Worm (Caenorhabditis elegans) whole organism, late embryonic: Measurements from ENCODE around the gene F56C3.4.

ENCODE experiments used
- C38D4.7 ChIP-seq: fragments of 200-800 bp; sonication (Bioruptor generic); optimal IDR thresholded peaks from 2 replicates; lab custom pipeline; 2018; ENCODE audit warnings: mild to moderate bottlenecking, missing genetic modification characterization, moderate library complexity, missing compliant biosample characterization
- K09A11.1 ChIP-seq: sonication (generic microtip); optimal IDR thresholded peaks from 2 replicates; lab custom pipeline; 2017; ENCODE audit warnings: antibody characterized with exemption, mild to moderate bottlenecking, missing genetic modification characterization, missing compliant biosample characterization; ENCODE audit not compliant: insufficient read depth
- T23F11.4 ChIP-seq: fragments of 200-800 bp; sonication (Bioruptor generic); optimal IDR thresholded peaks from 2 replicates; lab custom pipeline; 2018; ENCODE audit warnings: mild to moderate bottlenecking, missing genetic modification characterization, missing compliant biosample characterization
- ahr-1 ChIP-seq: sonication (generic microtip); optimal IDR thresholded peaks from 2 replicates; lab custom pipeline; 2016; ENCODE audit warnings: missing genetic modification characterization, missing compliant biosample characterization
- ceh-14 ChIP-seq: sonication (generic microtip); optimal IDR thresholded peaks from 2 replicates; lab custom pipeline; 2016; ENCODE audit warnings: missing genotype, missing genetic modification characterization, missing compliant biosample characterization
- ceh-18 ChIP-seq: sonication (generic microtip); optimal IDR thresholded peaks from 2 replicates; lab custom pipeline; 2016; ENCODE audit warnings: missing genetic modification characterization, missing compliant biosample characterization
- ceh-19 ChIP-seq: fragments of 200-800 bp; sonication (Bioruptor generic); optimal IDR thresholded peaks from 2 replicates; lab custom pipeline; 2018; ENCODE audit warnings: mild to moderate bottlenecking, missing genetic modification characterization, missing compliant biosample characterization
- ceh-24 ChIP-seq: sonication (generic microtip); optimal IDR thresholded peaks from 2 replicates; lab custom pipeline; 2016; ENCODE audit warnings: mild to moderate bottlenecking, missing genetic modification characterization, missing compliant biosample characterization
- ceh-31 ChIP-seq: sonication (generic microtip); optimal IDR thresholded peaks from 2 replicates; lab custom pipeline; 2016; ENCODE audit warnings: missing genetic modification characterization, missing compliant biosample characterization
- ceh-34 ChIP-seq: sonication (generic microtip); optimal IDR thresholded peaks from 2 replicates; lab custom pipeline; 2016; ENCODE audit warnings: mild to moderate bottlenecking, missing genetic modification characterization, missing compliant biosample characterization
- ceh-45 ChIP-seq: fragments of 200-800 bp; sonication (Bioruptor generic); IDR thresholded peaks from 2 replicates; pipeline ENCODE4 v1.3.6; 2022; ENCODE audit warnings: missing genetic modification reagents, missing genetic modification characterization, missing compliant biosample characterization
- ceh-6 ChIP-seq: fragments of 200-800 bp; sonication (Bioruptor generic); optimal IDR thresholded peaks from 2 replicates; lab custom pipeline; 2018; ENCODE audit warnings: mild to moderate bottlenecking, missing genetic modification characterization, missing compliant biosample characterization
- ceh-9 ChIP-seq: sonication (generic microtip); optimal IDR thresholded peaks from 2 replicates; lab custom pipeline; 2016; ENCODE audit warnings: mild to moderate bottlenecking, missing genetic modification characterization, inconsistent platforms, missing compliant biosample characterization
- che-1 ChIP-seq: sonication (generic microtip); optimal IDR thresholded peaks from 2 replicates; lab custom pipeline; 2016; ENCODE audit warnings: mild to moderate bottlenecking, missing genetic modification characterization, missing compliant biosample characterization
- dmd-4 ChIP-seq: sonication (generic microtip); optimal IDR thresholded peaks from 2 replicates; lab custom pipeline; 2016; ENCODE audit warnings: borderline replicate concordance, missing genetic modification characterization, missing compliant biosample characterization
- dve-1 ChIP-seq: sonication (generic microtip); optimal IDR thresholded peaks from 2 replicates; lab custom pipeline; 2017; ENCODE audit warnings: antibody characterized with exemption, mild to moderate bottlenecking, missing genetic modification characterization, missing compliant biosample characterization
- elt-4 ChIP-seq: sonication (generic microtip); optimal IDR thresholded peaks from 2 replicates; lab custom pipeline; 2016; ENCODE audit warnings: missing genetic modification characterization, missing compliant biosample characterization
- ets-4 ChIP-seq: sonication (generic microtip); optimal IDR thresholded peaks from 2 replicates; lab custom pipeline; 2016; ENCODE audit warnings: missing genetic modification characterization, missing compliant biosample characterization
- eyg-1 ChIP-seq: sonication (generic microtip); optimal IDR thresholded peaks from 2 replicates; lab custom pipeline; 2016; ENCODE audit warnings: missing genotype, missing genetic modification characterization, missing compliant biosample characterization
- fax-1 ChIP-seq: sonication (generic microtip); optimal IDR thresholded peaks from 2 replicates; lab custom pipeline; 2016; ENCODE audit warnings: missing genotype, missing genetic modification characterization, missing compliant biosample characterization
- fkh-10 ChIP-seq: fragments of 150-350 bp; optimal IDR thresholded peaks from 2 replicates; lab custom pipeline; 2014; ENCODE audit warnings: missing biosample characterization, missing genetic modification reagents, missing genetic modification characterization
- gmeb-2 ChIP-seq: sonication (generic microtip); optimal IDR thresholded peaks from 2 replicates; lab custom pipeline; 2016; ENCODE audit warnings: missing genetic modification characterization, inconsistent platforms, missing compliant biosample characterization
- hlh-6 ChIP-seq: sonication (generic microtip); optimal IDR thresholded peaks from 2 replicates; lab custom pipeline; 2016; ENCODE audit warnings: missing genotype, missing genetic modification characterization, missing compliant biosample characterization
- hlh-8 ChIP-seq: sonication (generic microtip); optimal IDR thresholded peaks from 2 replicates; lab custom pipeline; 2016; ENCODE audit warnings: missing genotype, missing genetic modification characterization, missing compliant biosample characterization
- lim-6 ChIP-seq: sonication (generic microtip); optimal IDR thresholded peaks from 2 replicates; lab custom pipeline; 2016; ENCODE audit warnings: missing genetic modification characterization, missing compliant biosample characterization
- lin-11 ChIP-seq: fragments of 200-800 bp; sonication (Bioruptor generic); optimal IDR thresholded peaks from 2 replicates; lab custom pipeline; 2018; ENCODE audit warnings: mild to moderate bottlenecking, missing genetic modification characterization, missing compliant biosample characterization
- madf-2 ChIP-seq: sonication (generic microtip); optimal IDR thresholded peaks from 2 replicates; lab custom pipeline; 2017; ENCODE audit warnings: missing genetic modification characterization, missing compliant biosample characterization
- mec-3 ChIP-seq: sonication (generic microtip); optimal IDR thresholded peaks from 2 replicates; lab custom pipeline; 2016; ENCODE audit warnings: borderline replicate concordance, missing genetic modification characterization, missing compliant biosample characterization
- nhr-11 ChIP-seq: fragments of 150-350 bp; optimal IDR thresholded peaks from 2 replicates; lab custom pipeline; 2014; ENCODE audit warnings: missing biosample characterization, missing genetic modification characterization
- nhr-232 ChIP-seq: sonication (generic microtip); optimal IDR thresholded peaks from 2 replicates; lab custom pipeline; 2016; ENCODE audit warnings: missing genetic modification characterization, missing compliant biosample characterization
- odd-2 ChIP-seq: sonication (generic microtip); optimal IDR thresholded peaks from 2 replicates; lab custom pipeline; 2017; ENCODE audit warnings: antibody characterized with exemption, mild to moderate bottlenecking, missing genetic modification characterization, missing compliant biosample characterization
- pag-3 ChIP-seq: sonication (generic microtip); optimal IDR thresholded peaks from 2 replicates; lab custom pipeline; 2016; ENCODE audit warnings: missing compliant biosample characterization, missing genetic modification characterization, borderline replicate concordance
- pat-9 ChIP-seq: fragments of 200-800 bp; sonication (Bioruptor generic); optimal IDR thresholded peaks from 2 replicates; lab custom pipeline; 2018; ENCODE audit warnings: mild to moderate bottlenecking, missing genetic modification characterization, moderate library complexity, missing compliant biosample characterization
- pax-1 ChIP-seq: fragments of 150-350 bp; optimal IDR thresholded peaks from 2 replicates; lab custom pipeline; 2014; ENCODE audit warnings: missing biosample characterization, missing genetic modification characterization
- pha-2 ChIP-seq: sonication (generic microtip); optimal IDR thresholded peaks from 2 replicates; lab custom pipeline; 2017; ENCODE audit warnings: mild to moderate bottlenecking, missing genetic modification characterization, missing compliant biosample characterization
- pros-1 ChIP-seq: fragments of 150-350 bp; optimal IDR thresholded peaks from 2 replicates; lab custom pipeline; 2014; ENCODE audit warnings: missing biosample characterization, missing genetic modification reagents, missing genetic modification characterization
- sdc-2 ChIP-seq: sonication (generic microtip); optimal IDR thresholded peaks from 2 replicates; lab custom pipeline; 2016; ENCODE audit warnings: missing genotype, missing genetic modification characterization, missing compliant biosample characterization
- sox-4 ChIP-seq: sonication (generic microtip); optimal IDR thresholded peaks from 2 replicates; lab custom pipeline; 2017; ENCODE audit warnings: mild to moderate bottlenecking, missing genetic modification characterization, inconsistent platforms, missing compliant biosample characterization
- tbx-2 ChIP-seq: sonication (generic microtip); optimal IDR thresholded peaks from 2 replicates; lab custom pipeline; 2016; ENCODE audit warnings: missing genetic modification characterization, missing compliant biosample characterization
- tbx-7 ChIP-seq: sonication (generic microtip); optimal IDR thresholded peaks from 2 replicates; lab custom pipeline; 2016; ENCODE audit warnings: missing genotype, missing genetic modification characterization, missing compliant biosample characterization
- unc-3 ChIP-seq, 2 experiments: fragments of 200-800 bp in 1 of 2; sonication (Bioruptor generic) in 1 of 2; sonication (generic microtip) in 1 of 2; conservative IDR thresholded peaks in 1 of 2; optimal IDR thresholded peaks in 1 of 2; 2 replicates each; pipeline versions ENCODE4 v1.3.6 to Lab custom; 2016 to 2022; ENCODE audit warnings: missing compliant biosample characterization in 2 of 2, missing genetic modification characterization in 2 of 2, missing genetic modification reagents in 1 of 2
- unc-55 ChIP-seq: sonication (generic microtip); optimal IDR thresholded peaks from 2 replicates; lab custom pipeline; 2017; ENCODE audit warnings: missing biosample characterization, missing genetic modification reagents, missing genetic modification characterization
- zip-5 ChIP-seq: sonication (generic microtip); optimal IDR thresholded peaks from 2 replicates; lab custom pipeline; 2016; ENCODE audit warnings: missing genetic modification characterization, missing compliant biosample characterization
- ztf-16 ChIP-seq: sonication (generic microtip); optimal IDR thresholded peaks from 2 replicates; lab custom pipeline; 2017; ENCODE audit warnings: missing genetic modification characterization, missing compliant biosample characterization

Gene F56C3.4

DNA sequence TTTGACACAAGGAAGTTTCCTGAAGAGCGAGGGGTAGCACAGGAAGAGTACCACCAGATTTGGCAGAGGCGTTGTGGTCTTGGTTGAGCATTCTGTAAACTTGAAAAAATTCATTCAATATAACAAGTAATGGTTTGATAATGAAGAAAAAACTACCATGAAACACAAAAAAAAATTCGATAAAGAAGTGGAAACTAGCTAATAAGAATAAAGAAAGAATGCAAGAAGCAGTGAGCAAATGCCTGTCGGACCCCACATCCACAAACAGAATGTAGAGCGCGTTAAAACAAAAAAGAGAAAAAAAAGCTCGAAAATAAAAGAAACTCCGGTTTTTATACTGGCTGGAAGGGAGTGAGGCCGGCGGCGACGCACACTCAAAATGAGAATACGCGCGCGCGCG, 37.0 kb upstream of the F56C3.4 start, which contains the start of gene H39E20.1:
Gene H39E20.1 (minus strand): TSS at position 101 of the 400 bp plus-strand sequence.
- no peak for TF ChIP-seq C38D4.7 (GFP tag; lab: Kevin White, UChicago)
- TF ChIP-seq madf-2 (tag; lab: Kevin White, UChicago), result no peak
- TF ChIP-seq ceh-34 (tag; lab: Kevin White, UChicago), result no peak
- TF ChIP-seq lim-6 (tag; lab: Kevin White, UChicago), result no peak
- TF ChIP-seq sdc-2 (tag; lab: Kevin White, UChicago), result no peak
- no peak for TF ChIP-seq pax-1 (tag; lab: Kevin White, UChicago)
- TF ChIP-seq fkh-10 (GFP tag; lab: Kevin White, UChicago), result no peak
- TF ChIP-seq nhr-11, result no peak
- TF ChIP-seq K09A11.1, result no peak
- TF ChIP-seq unc-3 (GFP tag; conservative IDR thresholded peaks at IDR 0.05; lab: Robert Waterston, UW), result no peak
- TF ChIP-seq unc-3 (tag; optimal IDR thresholded peaks at IDR 0.05; lab: Kevin White, UChicago), result no peak
- TF ChIP-seq zip-5 (tag; lab: Kevin White, UChicago), result no peak
- TF ChIP-seq ets-4 (tag; lab: Kevin White, UChicago), result no peak
- no peak for TF ChIP-seq ceh-19 (GFP tag; lab: Kevin White, UChicago)
- TF ChIP-seq ztf-16 (tag; lab: Kevin White, UChicago), result no peak
- TF ChIP-seq lin-11 (tag; lab: Kevin White, UChicago), result no peak
- no peak for TF ChIP-seq fax-1
- no peak for TF ChIP-seq dmd-4
- TF ChIP-seq, all 69 proteins: peak for 0

DNA sequence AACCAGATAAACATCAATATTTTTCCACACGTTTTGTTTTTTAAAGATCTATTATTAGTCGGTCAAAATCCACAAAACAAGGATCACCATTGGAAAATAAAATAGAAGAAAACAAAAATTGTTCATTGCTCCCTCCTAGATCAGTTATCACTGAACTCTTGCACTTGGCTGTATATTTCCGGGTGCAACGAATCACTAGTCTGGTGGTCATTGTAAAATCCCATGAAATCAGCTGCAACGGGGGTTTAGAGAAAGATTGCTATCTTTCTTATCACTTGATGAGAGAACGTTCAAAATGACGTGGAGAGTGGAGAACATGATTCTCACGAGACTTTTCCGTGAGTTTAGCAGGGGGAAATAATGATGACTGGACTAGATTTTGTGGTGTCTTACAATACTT, 35.3 kb upstream of the F56C3.4 start:
- TF ChIP-seq nhr-232 (tag; lab: Kevin White, UChicago) (no peak), che-1 (tag; lab: Kevin White, UChicago) (no peak), elt-4 (tag; lab: Kevin White, UChicago) (no peak), ceh-45 (GFP tag; lab: Robert Waterston, UW) (no peak), pag-3 (tag; lab: Kevin White, UChicago) (no peak), ceh-31 (tag; lab: Kevin White, UChicago) (no peak), lin-11 (tag; lab: Kevin White, UChicago) (no peak), T23F11.4 (GFP tag; lab: Kevin White, UChicago) (no peak), tbx-2 (tag; lab: Kevin White, UChicago) (no peak), pha-2 (tag; lab: Kevin White, UChicago) (no peak), ceh-6 (GFP tag; lab: Kevin White, UChicago) (no peak), eyg-1 (tag; lab: Kevin White, UChicago) (no peak), ceh-34 (tag; lab: Kevin White, UChicago) (no peak), unc-55 (GFP tag; lab: Kevin White, UChicago) (no peak), pat-9 (tag; lab: Kevin White, UChicago) (no peak), odd-2 (tag; lab: Kevin White, UChicago) (no peak), ceh-18 (tag; lab: Kevin White, UChicago) (no peak)

DNA sequence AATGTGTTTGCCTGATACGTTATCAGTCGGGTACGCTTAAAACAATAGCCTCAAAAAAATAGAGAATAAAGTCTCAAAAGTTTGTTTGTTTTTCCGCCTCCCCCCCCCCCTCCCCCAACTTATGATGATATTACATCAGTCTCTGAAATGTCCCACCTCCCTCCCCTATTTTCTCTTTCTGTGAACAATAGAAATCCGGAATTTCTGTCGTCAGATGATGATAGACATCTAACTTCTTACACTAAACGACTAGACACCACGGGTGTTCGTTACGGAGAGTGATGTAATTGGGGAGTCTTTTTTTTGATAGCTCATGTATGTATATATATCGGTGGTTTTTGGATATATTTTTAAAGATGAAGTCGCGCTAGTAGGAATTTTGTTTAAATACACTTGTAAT, 33.9 kb upstream of the F56C3.4 start:
- TF ChIP-seq tbx-7 (tag; lab: Kevin White, UChicago), result no peak
- no peak for TF ChIP-seq ceh-14 (tag; lab: Kevin White, UChicago)
- TF ChIP-seq elt-4 (tag; lab: Kevin White, UChicago), result no peak
- TF ChIP-seq zip-5 (tag; lab: Kevin White, UChicago), result no peak
- TF ChIP-seq ceh-24 (tag; lab: Kevin White, UChicago), result no peak
- no peak for TF ChIP-seq dve-1 (tag; lab: Kevin White, UChicago)
- no peak for TF ChIP-seq pros-1 (tag; lab: Kevin White, UChicago)
- TF ChIP-seq hlh-8 (tag; lab: Kevin White, UChicago), result no peak
- no peak for TF ChIP-seq mec-3
- TF ChIP-seq nhr-232 (tag; lab: Kevin White, UChicago), result no peak
- TF ChIP-seq ceh-18 (tag; lab: Kevin White, UChicago), result no peak
- TF ChIP-seq sox-4 (tag; lab: Kevin White, UChicago), result no peak
- no peak for TF ChIP-seq hlh-6
- no peak for TF ChIP-seq ceh-34 (tag; lab: Kevin White, UChicago)
- TF ChIP-seq C38D4.7 (GFP tag; lab: Kevin White, UChicago), result no peak
- no peak for TF ChIP-seq ahr-1 (tag; lab: Kevin White, UChicago)
- no peak for TF ChIP-seq gmeb-2 (tag; lab: Kevin White, UChicago)
- no peak for TF ChIP-seq ceh-9
- no peak for TF ChIP-seq ztf-16 (tag; lab: Kevin White, UChicago)
